Fruit fly (Drosophila melanogaster): ENCODE measurements around the gene GMF.

The GMF gene

DNA sequence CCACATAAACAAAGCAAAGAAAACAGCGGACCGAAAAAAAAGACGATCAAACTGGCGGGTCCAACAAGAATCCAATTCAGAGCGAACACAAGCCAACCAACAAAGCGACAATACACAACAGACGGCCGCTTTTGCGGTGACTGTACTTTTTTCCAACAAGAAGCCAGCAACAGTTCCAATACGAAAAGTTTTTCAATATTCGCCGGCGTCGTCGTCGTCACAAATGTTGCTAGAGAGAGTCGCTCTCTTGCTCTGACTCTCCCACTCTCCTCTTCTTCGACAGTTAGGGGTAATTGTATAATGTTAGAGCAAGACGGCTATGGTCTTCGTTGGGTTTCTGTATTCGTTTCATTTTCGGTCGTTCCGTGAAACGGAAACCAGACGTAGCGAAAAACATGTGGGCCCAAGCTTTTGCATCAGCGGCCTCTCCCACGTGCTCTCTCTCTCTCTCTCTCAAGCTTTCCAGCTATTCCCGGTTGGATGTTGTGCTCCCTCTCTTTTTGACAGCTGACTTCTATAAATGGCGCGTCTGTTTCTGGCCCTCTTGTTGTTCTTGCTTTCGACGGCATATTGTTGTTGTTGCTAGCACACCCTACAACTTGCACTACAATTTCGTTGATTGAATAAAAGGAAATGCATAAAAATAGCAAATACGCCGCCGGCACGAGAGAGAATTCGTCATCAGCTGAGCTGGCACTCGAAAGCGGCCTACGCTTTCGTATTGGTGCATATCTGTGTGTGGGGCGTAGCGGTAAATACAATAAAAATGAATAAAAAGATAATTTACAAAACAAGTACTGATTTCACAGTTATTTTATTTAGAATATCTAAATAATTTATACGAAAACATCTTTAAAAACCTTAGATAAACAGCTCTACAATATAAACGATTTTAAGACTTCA is 33.3 kb downstream of the GMF start (continued):
- peak; percentile 24 for TF ChIP-seq CG17829 (tag; optimal IDR thresholded peaks at IDR 0.05)
- peak; percentile 29 for TF ChIP-seq CG8089 (GFP tag; optimal IDR thresholded peaks at IDR 0.05)
- TF ChIP-seq CG10209 (GFP tag; optimal IDR thresholded peaks at IDR 0.05), result peak; percentile 41
- peak; percentile 99 for TF ChIP-seq dm (GFP tag; optimal IDR thresholded peaks at IDR 0.05)
- TF ChIP-seq ash1 (GFP tag; optimal IDR thresholded peaks at IDR 0.05), result peak; percentile 94
- no peak for TF ChIP-seq nerfin-2 (GFP tag; IDR thresholded peaks at IDR 0.05; ENCODE audit: partially characterized antibody)
- no peak for TF ChIP-seq Xbp1 (GFP tag; optimal IDR thresholded peaks at IDR 0.05)
- TF ChIP-seq CG17568 (GFP tag; optimal IDR thresholded peaks at IDR 0.05), result peak; percentile 94
- TF ChIP-seq HHEX (GFP tag; optimal IDR thresholded peaks at IDR 0.05), result peak; percentile 93
- no peak for TF ChIP-seq CG4617 (GFP tag; optimal IDR thresholded peaks at IDR 0.05; ENCODE audit: borderline replicate concordance)
- TF ChIP-seq org-1 (GFP tag; optimal IDR thresholded peaks at IDR 0.05), result peak; percentile 64
- TF ChIP-seq amos (GFP tag; IDR thresholded peaks at IDR 0.05; ENCODE audit: partially characterized antibody), result no peak
- TF ChIP-seq bcd (GFP tag; optimal IDR thresholded peaks at IDR 0.05), result peak; percentile 56
- no peak for TF ChIP-seq fru (optimal IDR thresholded peaks at IDR 0.05)
- no peak for TF ChIP-seq Tbp (GFP tag; optimal IDR thresholded peaks at IDR 0.05)
- TF ChIP-seq CG13775 (GFP tag; optimal IDR thresholded peaks at IDR 0.05), result peak; percentile 53
- peak; percentile 91 for TF ChIP-seq B-H2 (GFP tag; optimal IDR thresholded peaks at IDR 0.05)
- TF ChIP-seq ac (GFP tag; optimal IDR thresholded peaks at IDR 0.05), result peak; percentile 17
- no peak for TF ChIP-seq Antp (GFP tag; optimal IDR thresholded peaks at IDR 0.05)
- TF ChIP-seq ab (GFP tag; optimal IDR thresholded peaks at IDR 0.05), result peak; percentile 22
- peak; percentile 46 for TF ChIP-seq yki (optimal IDR thresholded peaks at IDR 0.05)
- TF ChIP-seq CG7987 (GFP tag; optimal IDR thresholded peaks at IDR 0.05), result peak; percentile 95
- no peak for TF ChIP-seq CG1024 (GFP tag; IDR thresholded peaks at IDR 0.05)

dm6 chr2L:16268869-16269231 is 33.9 kb downstream of the GMF start:
- TF ChIP-seq en (GFP tag; optimal IDR thresholded peaks at IDR 0.05) (no peak), CG34224 (GFP tag; IDR thresholded peaks at IDR 0.05; ENCODE audit: partially characterized antibody) (no peak), p53 (GFP tag; optimal IDR thresholded peaks at IDR 0.05) (no peak), eve (GFP tag; optimal IDR thresholded peaks at IDR 0.05) (peak in 1 of 2 experiments; percentile 47), CG2120 (GFP tag; optimal IDR thresholded peaks at IDR 0.05) (peak; percentile 9), lab (GFP tag; optimal IDR thresholded peaks at IDR 0.05) (no peak), Lim3 (GFP tag; IDR thresholded peaks at IDR 0.05) (no peak), CG16813 (GFP tag; IDR thresholded peaks at IDR 0.05; ENCODE audit: partially characterized antibody) (no peak), CG6813 (GFP tag; optimal IDR thresholded peaks at IDR 0.05) (no peak), klu (GFP tag; IDR thresholded peaks at IDR 0.05) (no peak), Neu2 (GFP tag; optimal IDR thresholded peaks at IDR 0.05; ENCODE audit: borderline replicate concordance) (no peak), repo (GFP tag; optimal IDR thresholded peaks at IDR 0.05) (no peak), sens (GFP tag) (peak; percentile 54)

DNA sequence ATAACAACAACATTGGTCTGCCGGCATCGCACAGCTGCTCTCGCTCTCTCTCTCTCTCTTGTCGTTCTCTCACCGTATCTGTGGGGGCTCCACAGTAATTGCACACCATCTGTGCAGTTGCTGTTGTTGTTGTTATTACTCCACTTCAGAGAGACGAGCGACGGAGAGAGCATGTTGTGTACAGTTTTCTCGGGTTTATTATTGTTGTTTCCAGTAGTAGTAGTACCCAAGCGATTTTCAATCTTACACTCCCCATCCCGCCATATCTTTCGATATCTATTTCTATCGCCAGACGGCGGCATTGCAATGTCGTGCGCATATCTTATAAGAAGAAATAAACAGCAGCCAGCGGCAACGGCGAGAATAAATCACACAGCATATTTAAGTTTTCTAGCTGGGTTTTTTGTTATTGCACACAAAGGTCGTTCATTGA is 34.6 kb downstream of the GMF start:
- no peak for TF ChIP-seq jigr1 (GFP tag; IDR thresholded peaks at IDR 0.05)
- no peak for TF ChIP-seq p53 (GFP tag; optimal IDR thresholded peaks at IDR 0.05)
- no peak for TF ChIP-seq psq (GFP tag; optimal IDR thresholded peaks at IDR 0.05)
- no peak for TF ChIP-seq CG18262 (tag; optimal IDR thresholded peaks at IDR 0.05)
- no peak for TF ChIP-seq CG4424 (GFP tag; optimal IDR thresholded peaks at IDR 0.05)
- no peak for TF ChIP-seq CG10979 (tag; optimal IDR thresholded peaks at IDR 0.05)
- no peak for TF ChIP-seq mirr (GFP tag; optimal IDR thresholded peaks at IDR 0.05)
- TF ChIP-seq CG15479 (GFP tag; optimal IDR thresholded peaks at IDR 0.05), result peak; percentile 32
- no peak for TF ChIP-seq emc (GFP tag; optimal IDR thresholded peaks at IDR 0.05)
- no peak for TF ChIP-seq ewg (GFP tag; optimal IDR thresholded peaks at IDR 0.05)
- TF ChIP-seq ems (GFP tag; optimal IDR thresholded peaks at IDR 0.05), result no peak
- no peak for TF ChIP-seq Abd-B (GFP tag; optimal IDR thresholded peaks at IDR 0.05)
- TF ChIP-seq Doc3 (GFP tag; IDR thresholded peaks at IDR 0.05; ENCODE audit: partially characterized antibody), result no peak
- TF ChIP-seq tap (tag; optimal IDR thresholded peaks at IDR 0.05), result peak; percentile 34

Measured in whole organism, embryonic.